Worm (Caenorhabditis elegans) whole organism, L2 larva: ENCODE data around the gene sdz-26.

Experiments
- alr-1 ChIP-seq: fragments of 150-350 bp; optimal IDR thresholded peaks from 2 replicates; lab custom pipeline; 2014; ENCODE audit warnings: missing biosample characterization, missing genetic modification characterization
- elt-1 ChIP-seq: fragments of 150-350 bp; optimal IDR thresholded peaks from 2 replicates; lab custom pipeline; 2014; ENCODE audit warnings: missing biosample characterization, missing genetic modification characterization
- gmeb-1 ChIP-seq: fragments of 150-350 bp; optimal IDR thresholded peaks from 2 replicates; lab custom pipeline; 2014; ENCODE audit warnings: missing biosample characterization, missing genetic modification characterization
- nhr-237 ChIP-seq: fragments of 150-350 bp; optimal IDR thresholded peaks from 2 replicates; lab custom pipeline; 2014; ENCODE audit warnings: missing biosample characterization, missing genetic modification characterization
- peb-1 ChIP-seq: fragments of 150-350 bp; optimal IDR thresholded peaks from 2 replicates; lab custom pipeline; 2014; ENCODE audit warnings: missing biosample characterization, missing genetic modification characterization
- snpc-4 ChIP-seq: fragments of 150-350 bp; optimal IDR thresholded peaks from 2 replicates; lab custom pipeline; 2014; ENCODE audit warnings: missing biosample characterization, missing genetic modification characterization
- unc-39 ChIP-seq: fragments of 150-350 bp; optimal IDR thresholded peaks from 2 replicates; lab custom pipeline; 2014; ENCODE audit warnings: missing biosample characterization, missing genetic modification characterization
- zag-1 ChIP-seq: fragments of 150-350 bp; optimal IDR thresholded peaks from 2 replicates; lab custom pipeline; 2014; ENCODE audit warnings: missing biosample characterization, missing genetic modification characterization
- ztf-11 ChIP-seq: sonication (generic microtip); optimal IDR thresholded peaks from 2 replicates; lab custom pipeline; 2017; ENCODE audit warnings: missing biosample characterization, missing genetic modification characterization

ce11 chrII:14390036-14390763 lies 8.7 kb downstream of the sdz-26 start, which contains the start of the genes kbp-3 and nurf-1:
- TF ChIP-seq zag-1 (tag; lab: Kevin White, UChicago) = no peak
- no peak for TF ChIP-seq unc-39 (tag; lab: Kevin White, UChicago)
- TF ChIP-seq snpc-4 (tag; lab: Kevin White, UChicago) = no peak
- TF ChIP-seq alr-1 = no peak
- TF ChIP-seq elt-1 (tag; lab: Kevin White, UChicago) = no peak
- TF ChIP-seq ztf-11 (tag; lab: Kevin White, UChicago) = no peak
- no peak for TF ChIP-seq nhr-237 (tag; lab: Kevin White, UChicago)
- TF ChIP-seq gmeb-1 (tag; lab: Kevin White, UChicago) = peak; percentile 83
- TF ChIP-seq peb-1 = no peak
